Worm (Caenorhabditis elegans): Measurements from ENCODE around the gene fbxb-85.

ce11 chrIII:10869595-10869994 is 20.8 kb upstream of the fbxb-85 start:
- TF ChIP-seq nhr-237 (tag; optimal IDR thresholded peaks at IDR 0.05) (no peak), ztf-11 (tag; optimal IDR thresholded peaks at IDR 0.05) (no peak), R02D3.7 (tag; optimal IDR thresholded peaks at IDR 0.05) (no peak), egl-27 (tag; optimal IDR thresholded peaks at IDR 0.05) (no peak), nhr-10 (tag; optimal IDR thresholded peaks at IDR 0.05) (no peak), lin-13 (GFP tag; optimal IDR thresholded peaks at IDR 0.05) (no peak), nhr-11 (tag; optimal IDR thresholded peaks at IDR 0.05) (no peak), skn-1 (tag; optimal IDR thresholded peaks at IDR 0.05) (no peak), mab-5 (tag; optimal IDR thresholded peaks at IDR 0.05) (no peak), nhr-12 (tag; optimal IDR thresholded peaks at IDR 0.05) (no peak), F13H6.1 (tag; optimal IDR thresholded peaks at IDR 0.05) (no peak)
